Fruit fly (Drosophila melanogaster): ENCODE data around the gene CG7573.

CG7573 gene

dm6 chr3L:11317464-11317863, 5.9 kb downstream of the CG7573 start:
- no peak for TF ChIP-seq CG17801 (GFP tag; optimal IDR thresholded peaks at IDR 0.05; ENCODE audit: partially characterized antibody)

- TF ChIP-seq CG17801 (GFP tag; optimal IDR thresholded peaks at IDR 0.05; ENCODE audit: partially characterized antibody), result peak; percentile 92
Measured at dm6 chr3L:11318532-11319170, 7.1 kb downstream of the CG7573 start.

DNA sequence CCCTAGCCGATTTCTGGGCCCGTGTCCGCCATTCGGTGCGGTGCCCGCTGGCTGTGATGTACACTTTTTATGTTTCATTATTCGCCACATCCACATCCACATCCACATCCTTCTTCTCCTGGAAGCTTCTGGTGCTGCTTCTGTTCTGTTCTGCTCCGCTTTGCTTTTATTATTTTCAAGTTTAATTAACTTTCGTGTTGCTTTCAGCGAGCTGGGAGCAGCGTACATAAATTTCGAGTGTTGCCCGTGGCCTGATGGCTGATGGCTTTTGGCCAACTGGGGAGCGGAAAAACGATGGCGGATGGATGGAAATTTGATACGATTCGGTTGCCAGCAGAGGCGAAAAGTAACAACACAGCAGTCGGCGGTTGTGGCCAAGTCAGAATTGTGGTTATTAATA, 8.6 kb downstream of the CG7573 start:
- no peak for TF ChIP-seq CG17801 (GFP tag; optimal IDR thresholded peaks at IDR 0.05; ENCODE audit: partially characterized antibody)

- no peak for TF ChIP-seq CG17801 (GFP tag; optimal IDR thresholded peaks at IDR 0.05; ENCODE audit: partially characterized antibody)
Measured at dm6 chr3L:11321619-11322018, 10.1 kb downstream of the CG7573 start, which contains the start of gene CG6168. Gene CG6168, minus strand, starts transcription at chr3L:11321719.

dm6 chr3L:11322148-11323093, 10.9 kb downstream of the CG7573 start:
- no peak for TF ChIP-seq CG17801 (GFP tag; optimal IDR thresholded peaks at IDR 0.05; ENCODE audit: partially characterized antibody)

- TF ChIP-seq CG17801 (GFP tag; optimal IDR thresholded peaks at IDR 0.05; ENCODE audit: partially characterized antibody), result no peak
Measured at dm6 chr3L:11323221-11323895, 11.8 kb downstream of the CG7573 start.

DNA sequence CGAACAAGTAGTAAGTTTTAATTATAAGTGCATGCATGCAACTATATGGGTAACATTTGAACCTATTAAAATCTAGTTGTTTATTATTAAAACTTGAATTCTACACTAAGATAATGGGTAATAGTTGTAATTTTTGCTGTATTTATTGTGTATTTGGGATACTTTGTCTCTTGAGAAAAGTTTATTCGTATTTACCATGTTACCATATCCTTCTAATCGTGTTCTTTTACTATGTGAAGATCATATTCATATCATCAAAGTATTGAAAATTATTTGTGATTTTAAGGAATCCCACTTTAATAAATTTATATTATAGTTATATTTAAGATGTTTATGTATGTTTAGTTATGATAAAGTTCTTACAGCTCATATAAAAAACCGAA, 12.3 kb downstream of the CG7573 start:
- TF ChIP-seq CG17801 (GFP tag; optimal IDR thresholded peaks at IDR 0.05; ENCODE audit: partially characterized antibody), result no peak

dm6 chr3L:11324549-11325015, 13.0 kb downstream of the CG7573 start:
- TF ChIP-seq CG17801 (GFP tag; optimal IDR thresholded peaks at IDR 0.05; ENCODE audit: partially characterized antibody), result no peak

DNA sequence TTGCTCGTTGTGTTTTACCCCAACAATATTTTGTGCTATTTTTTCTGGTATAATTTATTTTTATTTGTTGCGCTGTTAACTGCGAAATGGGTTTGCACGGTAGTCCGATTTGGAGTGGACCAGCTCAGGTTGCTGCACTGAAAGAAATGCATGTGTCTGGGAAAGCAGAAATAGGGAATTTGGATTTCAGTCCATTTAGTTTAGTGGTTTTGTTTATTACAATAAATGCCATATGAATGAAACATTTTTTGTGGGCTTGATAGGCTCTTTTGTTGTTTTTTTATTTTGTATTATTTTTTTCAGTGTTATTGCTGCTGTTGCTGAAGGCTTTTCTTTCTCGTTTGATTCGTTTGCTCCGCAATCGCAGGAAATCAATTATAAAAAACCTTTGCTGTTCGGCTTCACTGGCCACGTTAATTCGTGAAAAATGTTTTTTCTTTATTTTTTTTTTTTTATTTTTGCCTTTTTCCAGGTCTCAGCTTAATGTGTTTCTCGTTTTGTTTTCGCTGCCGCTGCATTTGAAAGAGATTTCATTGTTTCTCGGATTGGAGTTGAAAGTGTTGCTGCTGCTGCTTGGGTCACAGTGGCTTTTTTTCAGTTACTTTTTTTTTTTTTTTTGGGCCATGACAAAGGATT, 14.2 kb downstream of the CG7573 start:
- peak; percentile 87 for TF ChIP-seq CG17801 (GFP tag; optimal IDR thresholded peaks at IDR 0.05; ENCODE audit: partially characterized antibody)

DNA sequence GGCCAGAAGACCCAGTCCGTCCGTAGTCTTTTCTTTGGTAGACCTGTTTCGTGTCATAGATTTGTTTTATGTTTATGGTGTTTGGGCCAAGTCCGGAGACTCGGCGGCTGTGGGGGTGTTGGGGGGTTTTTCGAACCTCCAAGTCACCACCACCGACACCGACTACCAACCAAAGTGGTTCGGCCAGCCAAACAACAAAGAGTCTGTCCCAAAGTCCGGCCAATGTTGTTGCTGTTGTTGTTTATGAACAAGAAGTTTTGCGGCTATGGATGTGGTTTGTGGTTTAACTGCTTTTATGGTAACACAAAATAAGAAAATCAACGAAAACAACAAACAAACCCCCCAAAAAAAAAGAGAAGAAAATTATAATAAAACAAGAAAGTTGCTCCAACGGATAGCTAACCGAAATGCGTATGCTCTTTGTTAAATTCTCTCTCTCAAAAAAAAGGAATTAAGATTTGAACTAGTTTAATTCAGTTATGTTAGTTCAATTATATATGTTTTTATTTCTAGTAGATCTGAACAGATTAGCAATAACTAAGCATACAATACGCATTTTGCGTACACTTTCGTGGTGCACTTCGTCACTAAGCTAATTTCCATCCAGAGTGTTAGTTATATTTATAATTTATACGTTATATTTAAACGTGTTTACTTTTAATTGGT, 16.6 kb downstream of the CG7573 start:
- TF ChIP-seq CG17801 (GFP tag; optimal IDR thresholded peaks at IDR 0.05; ENCODE audit: partially characterized antibody), result no peak

dm6 chr3L:11329014-11329469, 17.5 kb downstream of the CG7573 start:
- no peak for TF ChIP-seq CG17801 (GFP tag; optimal IDR thresholded peaks at IDR 0.05; ENCODE audit: partially characterized antibody)

DNA sequence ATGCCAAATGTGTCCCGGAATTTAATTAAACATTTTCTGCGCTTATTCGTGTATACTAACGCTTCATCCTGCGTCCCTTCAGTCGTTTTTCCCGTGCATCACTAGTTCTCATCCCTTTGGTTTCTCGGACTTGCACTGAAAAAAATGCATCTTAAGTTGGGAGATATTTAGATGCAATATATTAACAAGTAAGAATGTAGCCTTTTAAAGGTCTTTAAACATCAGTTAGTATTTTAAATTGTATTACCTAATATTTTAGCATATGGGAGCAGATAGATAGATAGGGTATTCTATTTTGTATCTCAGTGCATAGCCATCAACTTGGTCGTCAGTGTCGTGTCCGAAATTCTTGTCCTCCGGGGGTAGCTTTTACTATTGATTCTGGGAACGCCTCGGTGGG, 22.4 kb downstream of the CG7573 start:
- TF ChIP-seq CG17801 (GFP tag; optimal IDR thresholded peaks at IDR 0.05; ENCODE audit: partially characterized antibody), result no peak

DNA sequence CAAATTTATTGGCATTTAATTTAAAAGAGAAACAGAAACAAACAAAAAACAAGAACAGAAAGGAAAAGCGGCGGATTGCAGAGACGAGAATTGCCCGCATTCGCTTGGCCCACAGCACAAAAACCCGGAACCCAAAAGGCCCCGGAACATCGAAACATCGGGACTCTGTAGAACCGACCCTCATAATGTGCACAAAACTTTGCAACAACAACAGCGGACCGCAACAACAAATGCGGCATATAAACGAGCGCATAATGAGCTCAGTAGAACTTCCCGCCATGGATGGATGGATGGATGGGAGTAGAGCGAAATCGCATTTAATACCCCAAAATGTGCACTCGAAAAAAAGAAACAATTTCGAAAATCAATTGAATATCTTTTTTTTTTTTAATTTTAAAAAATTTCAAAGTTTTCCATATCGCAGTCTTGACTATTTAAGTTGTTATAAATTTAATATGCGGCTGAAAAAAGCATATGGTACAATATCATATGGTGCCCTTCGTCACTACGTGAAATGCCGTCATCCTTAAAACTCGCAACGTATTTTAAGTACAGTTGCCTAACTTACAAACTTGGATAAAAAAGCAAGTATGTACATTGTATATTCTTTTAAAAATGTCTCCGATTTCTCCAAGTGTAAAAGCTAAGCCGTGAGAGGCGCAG, 24.7 kb downstream of the CG7573 start:
- no peak for TF ChIP-seq CG17801 (GFP tag; optimal IDR thresholded peaks at IDR 0.05; ENCODE audit: partially characterized antibody)

DNA sequence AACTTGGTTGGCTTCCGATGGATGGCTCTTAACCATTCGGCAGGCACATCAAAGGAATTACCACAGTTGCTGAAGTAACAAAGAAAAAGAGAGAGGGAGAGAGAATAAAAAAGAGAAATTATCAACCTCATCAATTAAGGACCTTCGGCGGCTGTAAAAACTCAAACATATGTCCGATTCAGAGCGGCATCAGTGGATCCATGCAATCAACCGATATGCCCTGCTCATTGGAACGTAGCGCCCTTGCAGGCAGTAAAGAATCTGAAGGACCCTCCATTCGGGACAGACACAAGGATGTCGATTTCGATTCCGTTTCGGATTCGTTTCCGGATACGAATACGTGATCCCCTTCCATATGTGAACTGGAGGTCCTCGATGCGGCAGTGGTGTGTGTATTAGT, 26.1 kb downstream of the CG7573 start:
- no peak for TF ChIP-seq CG17801 (GFP tag; optimal IDR thresholded peaks at IDR 0.05; ENCODE audit: partially characterized antibody)
